Fruit fly (Drosophila melanogaster) whole organism, embryonic: ENCODE results near the gene CG12194.

ENCODE experiments used
- Atf6 ChIP-seq: fragments of 200-800 bp; sonication (Bioruptor generic); IDR thresholded peaks from 2 replicates; pipeline ENCODE4 v1.3.6; 2022; ENCODE audit warnings: missing biosample characterization, missing genetic modification characterization
- Bteb2 ChIP-seq: fragments of 200-800 bp; sonication (Bioruptor generic); optimal IDR thresholded peaks from 2 replicates; lab custom pipeline; 2016; ENCODE audit warnings: missing biosample characterization, missing genetic modification characterization
- C15 ChIP-seq: fragments of 200-800 bp; sonication (Bioruptor generic); IDR thresholded peaks from 3 replicates; pipeline ENCODE4 v1.3.6; 2022; ENCODE audit warnings: missing biosample characterization, missing genetic modification characterization
- CG10462 ChIP-seq: fragments of 200-800 bp; sonication (Bioruptor generic); optimal IDR thresholded peaks from 2 replicates; lab custom pipeline; 2016; ENCODE audit warnings: missing biosample characterization, missing genetic modification characterization
- CG11085 ChIP-seq: fragments of 200-800 bp; sonication (Bioruptor generic); IDR thresholded peaks from 2 replicates; pipeline ENCODE4 v1.3.6; 2022; ENCODE audit warnings: missing biosample characterization, missing genetic modification characterization
- CG11398 ChIP-seq: fragments of 200-800 bp; sonication (Bioruptor generic); optimal IDR thresholded peaks from 2 replicates; lab custom pipeline; 2016; ENCODE audit warnings: missing biosample characterization, missing genetic modification characterization
- CG11723 ChIP-seq: fragments of 200-800 bp; sonication (Bioruptor generic); optimal IDR thresholded peaks from 2 replicates; lab custom pipeline; 2017; ENCODE audit warnings: missing biosample characterization, mild to moderate bottlenecking, missing genetic modification characterization
- CG12391 ChIP-seq: fragments of 200-800 bp; sonication (Bioruptor generic); optimal IDR thresholded peaks from 3 replicates; lab custom pipeline; 2018; ENCODE audit warnings: missing biosample characterization, mild to moderate bottlenecking, missing genetic modification characterization, moderate library complexity
- CG15479 ChIP-seq: fragments of 200-800 bp; sonication (Bioruptor generic); optimal IDR thresholded peaks from 3 replicates; lab custom pipeline; 2019; ENCODE audit warnings: missing biosample characterization, mild to moderate bottlenecking, missing genetic modification characterization, moderate library complexity
- CG1602 ChIP-seq: fragments of 200-800 bp; sonication (Bioruptor generic); optimal IDR thresholded peaks from 3 replicates; lab custom pipeline; 2016; ENCODE audit warnings: missing biosample characterization, missing genetic modification characterization
- CG1647 ChIP-seq: fragments of 200-800 bp; sonication (Bioruptor generic); optimal IDR thresholded peaks from 3 replicates; lab custom pipeline; 2016; ENCODE audit warnings: missing biosample characterization, missing genetic modification characterization
- CG18011 ChIP-seq: fragments of 200-800 bp; sonication (Bioruptor generic); optimal IDR thresholded peaks from 2 replicates; lab custom pipeline; 2017; ENCODE audit warnings: missing biosample characterization, missing genetic modification characterization, mild to moderate bottlenecking, moderate library complexity, missing genotype
- CG2129 ChIP-seq: fragments of 200-800 bp; sonication (Bioruptor generic); IDR thresholded peaks from 2 replicates; pipeline ENCODE4 v1.3.6; 2022; ENCODE audit warnings: missing biosample characterization, missing genetic modification characterization; ENCODE audit not compliant: partially characterized antibody
- CG30403 ChIP-seq: fragments of 200-800 bp; sonication (Bioruptor generic); optimal IDR thresholded peaks from 3 replicates; lab custom pipeline; 2016; ENCODE audit warnings: missing biosample characterization, missing genetic modification characterization
- CG30431 ChIP-seq: fragments of 200-800 bp; sonication (Bioruptor generic); optimal IDR thresholded peaks from 2 replicates; lab custom pipeline; 2017; ENCODE audit warnings: missing biosample characterization, missing genetic modification characterization
- CG34224 ChIP-seq: fragments of 200-800 bp; sonication (Bioruptor generic); IDR thresholded peaks from 3 replicates; pipeline ENCODE4 v1.3.6; 2022; ENCODE audit warnings: missing biosample characterization, missing genetic modification characterization; ENCODE audit not compliant: partially characterized antibody
- CG3995 ChIP-seq: fragments of 200-800 bp; sonication (Bioruptor generic); optimal IDR thresholded peaks from 3 replicates; lab custom pipeline; 2016; ENCODE audit warnings: missing biosample characterization, missing genetic modification characterization
- CG4360 ChIP-seq: fragments of 200-800 bp; sonication (Bioruptor generic); IDR thresholded peaks from 2 replicates; pipeline ENCODE4 v1.3.6; 2022; ENCODE audit warnings: missing biosample characterization, missing genetic modification characterization
- CG6654 ChIP-seq: fragments of 200-800 bp; sonication (Bioruptor generic); optimal IDR thresholded peaks from 2 replicates; lab custom pipeline; 2017; ENCODE audit warnings: missing biosample characterization, mild to moderate bottlenecking, missing genetic modification characterization
- CG6683 ChIP-seq: fragments of 200-800 bp; sonication (Bioruptor generic); optimal IDR thresholded peaks from 2 replicates; lab custom pipeline; 2017; ENCODE audit warnings: missing biosample characterization, mild to moderate bottlenecking, missing genetic modification characterization, missing genetic modification reagents
- CG9817 ChIP-seq: fragments of 200-800 bp; sonication (Bioruptor generic); optimal IDR thresholded peaks from 2 replicates; lab custom pipeline; 2018; ENCODE audit warnings: missing biosample characterization, mild to moderate bottlenecking, missing genetic modification characterization, moderate library complexity
- CkIIα-i1 ChIP-seq: fragments of 200-800 bp; sonication (Bioruptor generic); IDR thresholded peaks from 2 replicates; pipeline ENCODE4 v1.3.6; 2022; ENCODE audit warnings: missing biosample characterization, missing genetic modification characterization
- D19B ChIP-seq: fragments of 200-800 bp; sonication (Bioruptor generic); optimal IDR thresholded peaks from 2 replicates; lab custom pipeline; 2017; ENCODE audit warnings: missing biosample characterization, mild to moderate bottlenecking, missing genetic modification characterization
- Dfd ChIP-seq, 2 experiments: fragments of >200 bp; optimal IDR thresholded peaks; 2 replicates each; lab custom pipeline; 2017; ENCODE audit warnings: missing biosample characterization in 2 of 2, missing genetic modification characterization in 2 of 2
- Eip74EF ChIP-seq, 2 experiments: fragments of 200-800 bp in 1 of 2; fragments of >200 bp in 1 of 2; sonication (Bioruptor generic) in 1 of 2; optimal IDR thresholded peaks; 2 replicates each; lab custom pipeline; 2017 to 2019; ENCODE audit warnings: missing biosample characterization in 2 of 2, missing genetic modification characterization in 2 of 2, mild to moderate bottlenecking in 1 of 2, moderate library complexity in 1 of 2
- Elba2 ChIP-seq: fragments of 200-800 bp; sonication (Bioruptor generic); optimal IDR thresholded peaks from 3 replicates; lab custom pipeline; 2016; ENCODE audit warnings: missing biosample characterization, missing genetic modification characterization
- Fer3 ChIP-seq: fragments of 200-800 bp; sonication (Bioruptor generic); optimal IDR thresholded peaks from 2 replicates; lab custom pipeline; 2018; ENCODE audit warnings: missing biosample characterization, mild to moderate bottlenecking, missing genetic modification characterization, moderate library complexity
- Gug ChIP-seq: fragments of 200-800 bp; sonication (Bioruptor generic); IDR thresholded peaks from 4 replicates; pipeline ENCODE4 v1.3.6; 2022; ENCODE audit warnings: missing biosample characterization, missing genetic modification characterization
- Hmr ChIP-seq: fragments of 200-800 bp; sonication (Bioruptor generic); optimal IDR thresholded peaks from 3 replicates; lab custom pipeline; 2017; ENCODE audit warnings: mild to moderate bottlenecking, missing biosample characterization, missing genetic modification reagents, missing genetic modification characterization
- Hmx ChIP-seq: fragments of 200-800 bp; sonication (Bioruptor generic); optimal IDR thresholded peaks from 2 replicates; lab custom pipeline; 2016; ENCODE audit warnings: missing biosample characterization, missing genetic modification characterization
- Kr ChIP-seq: fragments of 200-800 bp; sonication (Bioruptor generic); optimal IDR thresholded peaks from 2 replicates; lab custom pipeline; 2017; ENCODE audit warnings: missing biosample characterization, mild to moderate bottlenecking, missing genetic modification characterization
- Lpt ChIP-seq: fragments of >200 bp; optimal IDR thresholded peaks from 2 replicates; lab custom pipeline; 2018; ENCODE audit warnings: missing biosample characterization, missing genetic modification characterization
- Nf-YA ChIP-seq: fragments of 200-800 bp; sonication (Bioruptor generic); IDR thresholded peaks from 2 replicates; pipeline ENCODE4 v1.3.6; 2022; ENCODE audit warnings: missing biosample characterization, missing genetic modification characterization
- Ptx1 ChIP-seq: fragments of 200-800 bp; sonication (Bioruptor generic); IDR thresholded peaks from 2 replicates; pipeline ENCODE4 v1.3.6; 2022; ENCODE audit warnings: missing biosample characterization, missing genetic modification characterization
- Scr ChIP-seq: fragments of 200-800 bp; sonication (Bioruptor generic); IDR thresholded peaks from 2 replicates; pipeline ENCODE4 v1.3.6; 2022; ENCODE audit warnings: missing biosample characterization, missing genetic modification characterization; ENCODE audit not compliant: partially characterized antibody
- Tbp ChIP-seq: fragments of >200 bp; optimal IDR thresholded peaks from 2 replicates; lab custom pipeline; 2018; ENCODE audit warnings: missing biosample characterization, missing genetic modification characterization
- amos ChIP-seq: fragments of 200-800 bp; sonication (Bioruptor generic); IDR thresholded peaks from 2 replicates; pipeline ENCODE4 v1.3.6; 2022; ENCODE audit warnings: missing biosample characterization, missing genetic modification characterization; ENCODE audit not compliant: partially characterized antibody
- ase ChIP-seq: fragments of 200-800 bp; sonication (Bioruptor generic); IDR thresholded peaks from 3 replicates; pipeline ENCODE4 v1.3.6; 2022; ENCODE audit warnings: missing biosample characterization, missing genetic modification characterization
- bbx ChIP-seq: fragments of 200-800 bp; sonication (Bioruptor generic); IDR thresholded peaks from 2 replicates; pipeline ENCODE4 v1.3.6; 2022; ENCODE audit warnings: missing biosample characterization, missing genetic modification characterization; ENCODE audit not compliant: partially characterized antibody
- dati ChIP-seq: fragments of 200-800 bp; sonication (Bioruptor generic); IDR thresholded peaks from 2 replicates; pipeline ENCODE4 v1.3.6; 2022; ENCODE audit warnings: missing biosample characterization, missing genetic modification characterization
- fd3F ChIP-seq: fragments of 200-800 bp; sonication (Bioruptor generic); optimal IDR thresholded peaks from 2 replicates; lab custom pipeline; 2018; ENCODE audit warnings: missing biosample characterization, mild to moderate bottlenecking, missing genetic modification characterization, moderate library complexity
- hbn ChIP-seq: fragments of 200-800 bp; sonication (Bioruptor generic); IDR thresholded peaks from 2 replicates; pipeline ENCODE4 v1.3.6; 2022; ENCODE audit warnings: missing biosample characterization, missing genetic modification characterization; ENCODE audit not compliant: partially characterized antibody
- insv ChIP-seq, 2 experiments: fragments of 200-800 bp; sonication (Bioruptor generic); optimal IDR thresholded peaks; 3 replicates each; lab custom pipeline; 2016 to 2018; ENCODE audit warnings: missing biosample characterization in 2 of 2, missing genetic modification characterization in 2 of 2
- mirr ChIP-seq: fragments of 200-800 bp; sonication (Bioruptor generic); optimal IDR thresholded peaks from 3 replicates; lab custom pipeline; 2018; ENCODE audit warnings: missing biosample characterization, mild to moderate bottlenecking, missing genetic modification characterization
- nmo ChIP-seq: fragments of 200-800 bp; sonication (Bioruptor generic); optimal IDR thresholded peaks from 2 replicates; lab custom pipeline; 2018; ENCODE audit warnings: missing biosample characterization, mild to moderate bottlenecking, missing genetic modification characterization, moderate library complexity
- nom ChIP-seq: fragments of 200-800 bp; sonication (Bioruptor generic); optimal IDR thresholded peaks from 2 replicates; lab custom pipeline; 2017; ENCODE audit warnings: missing biosample characterization, missing genetic modification characterization, mild to moderate bottlenecking, moderate library complexity, missing genetic modification reagents
- pan ChIP-seq, 4 experiments: fragments of >200 bp in 3 of 4; fragments of 200-800 bp in 1 of 4; sonication (Bioruptor generic) in 1 of 4; optimal IDR thresholded peaks in 3 of 4; IDR thresholded peaks in 1 of 4; 2 replicates each; pipeline versions ENCODE4 v1.3.6 to Lab custom; 2017 to 2022; ENCODE audit warnings: missing biosample characterization in 2 of 4, missing genetic modification characterization in 2 of 4, mixed read lengths in 1 of 4
- rib ChIP-seq: fragments of 200-800 bp; sonication (Bioruptor generic); IDR thresholded peaks from 2 replicates; pipeline ENCODE4 v1.3.6; 2022; ENCODE audit warnings: missing biosample characterization, missing genetic modification characterization
- sima ChIP-seq: fragments of 200-800 bp; sonication (Bioruptor generic); optimal IDR thresholded peaks from 2 replicates; lab custom pipeline; 2016; ENCODE audit warnings: missing biosample characterization, missing genetic modification characterization
- sug ChIP-seq: fragments of 200-800 bp; optimal IDR thresholded peaks from 2 replicates; lab custom pipeline; 2019; ENCODE audit warnings: missing biosample characterization, mild to moderate bottlenecking, missing genetic modification characterization, moderate library complexity
- trh ChIP-seq: fragments of 200-800 bp; sonication (Bioruptor generic); optimal IDR thresholded peaks from 2 replicates; lab custom pipeline; 2016; ENCODE audit warnings: missing biosample characterization, missing genetic modification characterization

The CG12194 gene

dm6 chr2L:4883023-4883392 is 44.9 kb downstream of the CG12194 start, which contains the start of the genes Cf2 and CG3008 (continued):
- TF ChIP-seq CG30403 (GFP tag; lab: Kevin White, UChicago) (peak; percentile 19), trh (GFP tag; lab: Kevin White, UChicago) (no peak), CG30431 (no peak), CG11085 (GFP tag; lab: Robert Waterston, UW) (no peak), CG2129 (GFP tag; lab: Robert Waterston, UW) (peak; percentile 72), rib (GFP tag; lab: Robert Waterston, UW) (no peak), CG6683 (GFP tag; lab: Kevin White, UChicago) (no peak), sug (tag; lab: Kevin White, UChicago) (peak; percentile 1), Hmr (GFP tag; lab: Kevin White, UChicago) (no peak), Elba2 (peak; percentile 45), CG18011 (no peak), CG4360 (GFP tag; lab: Robert Waterston, UW) (peak; percentile 60; the same call in 1 of the 2 replicates), fd3F (GFP tag; lab: Kevin White, UChicago) (no peak), dati (GFP tag; lab: Robert Waterston, UW) (no peak), Bteb2 (GFP tag; lab: Kevin White, UChicago) (no peak), Eip74EF (GFP tag; optimal IDR thresholded peaks at IDR 0.05; lab: Kevin White, UChicago) (no peak), ase (GFP tag; lab: Robert Waterston, UW) (no peak), amos (GFP tag; lab: Robert Waterston, UW) (peak; percentile 83), CG11723 (GFP tag; lab: Kevin White, UChicago) (no peak), nmo (GFP tag; lab: Kevin White, UChicago) (peak; percentile 57), Hmx (GFP tag; lab: Kevin White, UChicago) (no peak), mirr (GFP tag; lab: Kevin White, UChicago) (no peak), hbn (GFP tag; lab: Robert Waterston, UW) (peak; percentile 60; the same call in 1 of the 2 replicates), Lpt (GFP tag; lab: Kevin White, UChicago) (no peak), CG9817 (tag; lab: Kevin White, UChicago) (no peak), Atf6 (GFP tag; lab: Robert Waterston, UW) (no peak), CG11398 (GFP tag; lab: Kevin White, UChicago) (no peak), CG3995 (no peak), Ptx1 (GFP tag; lab: Robert Waterston, UW) (no peak), pan (optimal IDR thresholded peaks at IDR 0.05; lab: Kevin White, UChicago) (no peak), pan (GFP tag; optimal IDR thresholded peaks at IDR 0.05 in 1 of 2, IDR thresholded peaks at IDR 0.05 in 1 of 2) (no peak), Scr (GFP tag; lab: Robert Waterston, UW) (peak; percentile 90), insv (GFP tag; optimal IDR thresholded peaks at IDR 0.05; lab: Kevin White, UChicago) (no peak), CG34224 (GFP tag; lab: Robert Waterston, UW) (peak; percentile 82), CG12391 (tag; lab: Kevin White, UChicago) (peak; percentile 40), nom (GFP tag; lab: Kevin White, UChicago) (no peak), D19B (GFP tag; lab: Kevin White, UChicago) (no peak), Kr (GFP tag; lab: Kevin White, UChicago) (no peak), CG6654 (no peak), bbx (peak; percentile 65), CG1647 (GFP tag; lab: Kevin White, UChicago) (no peak), CG1602 (GFP tag; lab: Kevin White, UChicago) (no peak), CG10462 (GFP tag; lab: Kevin White, UChicago) (no peak), Fer3 (no peak), Nf-YA (no peak), CG15479 (GFP tag; lab: Kevin White, UChicago) (no peak), Tbp (no peak), C15 (GFP tag; lab: Robert Waterston, UW) (no peak), CkIIα-i1 (no peak), sima (GFP tag; lab: Kevin White, UChicago) (no peak), Gug (no peak), Dfd (GFP tag; optimal IDR thresholded peaks at IDR 0.05; lab: Kevin White, UChicago) (no peak)
